Worm (Caenorhabditis elegans): Measurements from ENCODE around the gene cyp-14A5.

The cyp-14A5 gene

ce11 chrV:5433020-5433419, 9.9 kb upstream of the cyp-14A5 start, which contains the start of gene acl-6 (continued):
- TF ChIP-seq ztf-26 (tag; optimal IDR thresholded peaks at IDR 0.05), result no peak
- no peak for TF ChIP-seq T26A5.8 (tag; optimal IDR thresholded peaks at IDR 0.05)
- no peak for TF ChIP-seq Y53G8AR.9 (GFP tag; conservative IDR thresholded peaks at IDR 0.05)
- peak; percentile 86 for TF ChIP-seq lin-54 (GFP tag; optimal IDR thresholded peaks at IDR 0.05)
- TF ChIP-seq Y79H2A.3 (GFP tag; conservative IDR thresholded peaks at IDR 0.05), result no peak
- TF ChIP-seq dpl-1 (GFP tag; optimal IDR thresholded peaks at IDR 0.05), result peak; percentile 31
- no peak for TF ChIP-seq pha-4 (tag; optimal IDR thresholded peaks at IDR 0.05)
- TF ChIP-seq snpc-4 (GFP tag; optimal IDR thresholded peaks at IDR 0.05), result no peak
- TF ChIP-seq snpc-4 (tag; optimal IDR thresholded peaks at IDR 0.05), result peak in 1 of 4 experiments; percentile 27
- TF ChIP-seq let-526 (GFP tag; IDR thresholded peaks at IDR 0.05), result no peak
- no peak for TF ChIP-seq mes-4 (tag; optimal IDR thresholded peaks at IDR 0.05)
- TF ChIP-seq snpc-1.3 (tag; optimal IDR thresholded peaks at IDR 0.05; ENCODE audit: insufficient read depth), result no peak
- TF ChIP-seq nhr-90 (tag; optimal IDR thresholded peaks at IDR 0.05), result peak; percentile 1
- peak; percentile 38 for TF ChIP-seq tbp1 (GFP tag; optimal IDR thresholded peaks at IDR 0.05)
- no peak for TF ChIP-seq F55B11.4 (tag; optimal IDR thresholded peaks at IDR 0.05; ENCODE audit: borderline replicate concordance, insufficient read depth)
- peak; percentile 43 for TF ChIP-seq efl-1 (GFP tag; optimal IDR thresholded peaks at IDR 0.05)
- TF ChIP-seq lag-1 (GFP tag; IDR thresholded peaks at IDR 0.05), result no peak
- TF ChIP-seq T07F8.4 (tag; optimal IDR thresholded peaks at IDR 0.05), result no peak
- TF ChIP-seq egrh-3 (GFP tag; IDR thresholded peaks at IDR 0.05), result no peak
- TF ChIP-seq mcd-1 (GFP tag; IDR thresholded peaks at IDR 0.05), result peak; percentile 94
- no peak for TF ChIP-seq ZK185.1 (tag; optimal IDR thresholded peaks at IDR 0.05; ENCODE audit: poor library complexity, severe bottlenecking)
- TF ChIP-seq F57C9.4 (tag; optimal IDR thresholded peaks at IDR 0.05), result no peak
- TF ChIP-seq lin-35 (GFP tag; optimal IDR thresholded peaks at IDR 0.05), result peak in 1 of 3 experiments; percentile 73
- TF ChIP-seq atf-7 (tag; optimal IDR thresholded peaks at IDR 0.05), result no peak
- no peak for TF ChIP-seq lin-26 (GFP tag; IDR thresholded peaks at IDR 0.05)
- TF ChIP-seq tlf-1 (GFP tag; optimal IDR thresholded peaks at IDR 0.05), result no peak
- no peak for TF ChIP-seq C17E4.6 (GFP tag; IDR thresholded peaks at IDR 0.05)
- TF ChIP-seq rec-8 (tag; optimal IDR thresholded peaks at IDR 0.05), result no peak
- no peak for TF ChIP-seq cebp-1 (GFP tag; IDR thresholded peaks at IDR 0.05)
- peak; percentile 51 for TF ChIP-seq cebp-1 (tag; optimal IDR thresholded peaks at IDR 0.05)
- no peak for TF ChIP-seq F33H1.4 (GFP tag; IDR thresholded peaks at IDR 0.05)
- TF ChIP-seq ets-4 (GFP tag; optimal IDR thresholded peaks at IDR 0.05), result peak; percentile 72
- no peak for TF ChIP-seq nfya-2 (GFP tag; IDR thresholded peaks at IDR 0.05)
- TF ChIP-seq F23B12.7 (tag; optimal IDR thresholded peaks at IDR 0.05; ENCODE audit: insufficient read depth), result peak; percentile 60
- TF ChIP-seq ceh-79 (tag; optimal IDR thresholded peaks at IDR 0.05), result no peak

ce11 chrV:5432499-5432898, 9.4 kb upstream of the cyp-14A5 start, which contains the start of gene F08F3.8:
TSS of gene F08F3.8 (minus strand) at chrV:5432599.
- no peak for TF ChIP-seq nhr-27 (tag; optimal IDR thresholded peaks at IDR 0.05)
- no peak for TF ChIP-seq him-1 (tag; optimal IDR thresholded peaks at IDR 0.05)
- no peak for TF ChIP-seq ccch-3 (GFP tag; optimal IDR thresholded peaks at IDR 0.05)
- TF ChIP-seq athp-1 (tag; optimal IDR thresholded peaks at IDR 0.05), result no peak
- no peak for TF ChIP-seq dpl-1 (GFP tag; optimal IDR thresholded peaks at IDR 0.05)
- no peak for TF ChIP-seq F10E7.11 (tag; optimal IDR thresholded peaks at IDR 0.05)
- no peak for TF ChIP-seq let-607 (tag; optimal IDR thresholded peaks at IDR 0.05)
- TF ChIP-seq madf-6 (GFP tag; IDR thresholded peaks at IDR 0.05), result no peak
- TF ChIP-seq unc-62 (GFP tag; optimal IDR thresholded peaks at IDR 0.05), result no peak
- TF ChIP-seq ztf-22 (GFP tag; optimal IDR thresholded peaks at IDR 0.05), result no peak
- no peak for TF ChIP-seq ets-4 (GFP tag; optimal IDR thresholded peaks at IDR 0.05)
- TF ChIP-seq lin-54 (GFP tag; optimal IDR thresholded peaks at IDR 0.05), result no peak
